Worm (Caenorhabditis elegans): ENCODE measurements around the gene nft-1.
"Not testable (repeated sequence)": the region's sequence is repeated elsewhere in the genome, so short reads cannot be mapped to it uniquely, and the experiment has no call there.

The nft-1 gene

ce11 chrIII:11967049-11967448, 43.4 kb downstream of the nft-1 start:
- TF ChIP-seq ekl-4 (GFP tag; IDR thresholded peaks at IDR 0.05) = peak; percentile 67; the same call in 1 of the 2 replicates
- 0 out of 2 replicates have a peak, but pooled peaks have one; percentile 42 for TF ChIP-seq bed-2 (GFP tag; IDR thresholded peaks at IDR 0.05)
- 0 out of 2 replicates have a peak, but pooled peaks have one; percentile 37 for TF ChIP-seq Y53G8AR.9 (GFP tag; conservative IDR thresholded peaks at IDR 0.05)
- TF ChIP-seq pbrm-1 (GFP tag; IDR thresholded peaks at IDR 0.05) = peak; percentile 91
- TF ChIP-seq egrh-3 (GFP tag; IDR thresholded peaks at IDR 0.05) = peak; percentile 99
- TF ChIP-seq nfyb-1 (GFP tag; IDR thresholded peaks at IDR 0.05) = peak; percentile 85
- TF ChIP-seq B0019.2 (GFP tag; conservative IDR thresholded peaks at IDR 0.05) = peak; percentile 75
- TF ChIP-seq cebp-1 (GFP tag; IDR thresholded peaks at IDR 0.05) = 0 out of 2 replicates have a peak, but pooled peaks have one; percentile 23
- not testable (repeated sequence) for TF ChIP-seq cebp-1 (tag; optimal IDR thresholded peaks at IDR 0.05); snpc-4 (GFP tag; optimal IDR thresholded peaks at IDR 0.05)
- TF ChIP-seq D2030.7 (GFP tag; IDR thresholded peaks at IDR 0.05) = peak; percentile 91
- TF ChIP-seq ceh-91 (GFP tag; IDR thresholded peaks at IDR 0.05) = peak; percentile 51
- TF ChIP-seq rcor-1 (GFP tag; IDR thresholded peaks at IDR 0.05) = peak; percentile 68
- TF ChIP-seq ztf-28 (GFP tag; IDR thresholded peaks at IDR 0.05) = 0 out of 2 replicates have a peak, but pooled peaks have one; percentile 21
- peak; percentile 54; the same call in 1 of the 2 replicates for TF ChIP-seq Y95B8A.8 (GFP tag; IDR thresholded peaks at IDR 0.05)
- peak; percentile 62 for TF ChIP-seq F33H1.4 (GFP tag; IDR thresholded peaks at IDR 0.05)
- peak; percentile 37 for TF ChIP-seq tbp1 (GFP tag; optimal IDR thresholded peaks at IDR 0.05)
- peak; percentile 5; the same call in 1 of the 2 replicates for TF ChIP-seq F39B2.1 (GFP tag; IDR thresholded peaks at IDR 0.05)
- TF ChIP-seq madf-6 (GFP tag; IDR thresholded peaks at IDR 0.05) = peak; percentile 81
- 0 out of 2 replicates have a peak, but pooled peaks have one; percentile 47 for TF ChIP-seq ceh-100 (GFP tag; IDR thresholded peaks at IDR 0.05)
- TF ChIP-seq dox-1 (GFP tag; IDR thresholded peaks at IDR 0.05) = peak; percentile 75
- TF ChIP-seq snpc-4 (tag; optimal IDR thresholded peaks at IDR 0.05) = peak in 2 of 4 experiments; percentile 17 to 60
- peak; percentile 100 for TF ChIP-seq lin-26 (GFP tag; IDR thresholded peaks at IDR 0.05)
- peak; percentile 79 for TF ChIP-seq mcd-1 (GFP tag; IDR thresholded peaks at IDR 0.05)

- TF ChIP-seq hmg-1.2 (GFP tag; IDR thresholded peaks at IDR 0.05) (peak; percentile 97), efl-1 (GFP tag; optimal IDR thresholded peaks at IDR 0.05) (no peak)
These were observed 47.7 kb downstream of the nft-1 start, which contains the start of gene Y56A3A.28 for ce11 chrIII:11971342-11971741. Y56A3A.28 (minus strand) TSS chrIII:11971374.

- TF ChIP-seq rcor-1 (GFP tag; IDR thresholded peaks at IDR 0.05) (no peak), lsl-1 (GFP tag; optimal IDR thresholded peaks at IDR 0.05) (peak; percentile 76)
These were observed 50.3 kb downstream of the nft-1 start, which contains the start of gene ung-1 for ce11 chrIII:11973996-11974395. ung-1 (minus strand) TSS chrIII:11974096.

- TF ChIP-seq ceh-27 (GFP tag; optimal IDR thresholded peaks at IDR 0.05) = no peak
- TF ChIP-seq D2030.7 (GFP tag; IDR thresholded peaks at IDR 0.05) = no peak
- TF ChIP-seq lin-54 (GFP tag; optimal IDR thresholded peaks at IDR 0.05) = peak; percentile 22
- TF ChIP-seq lin-40 (tag; optimal IDR thresholded peaks at IDR 0.05) = no peak
- no peak for TF ChIP-seq ZK185.1 (tag; optimal IDR thresholded peaks at IDR 0.05; ENCODE audit: poor library complexity, severe bottlenecking)
These were observed 50.7 kb downstream of the nft-1 start, which contains the start of gene Y56A3A.31 for ce11 chrIII:11974414-11974813. Y56A3A.31 (plus strand) TSS chrIII:11974477.

ce11 chrIII:11978742-11979141, 55.1 kb downstream of the nft-1 start, which contains the start of gene Y56A3A.30:
Y56A3A.30 (minus strand) TSS chrIII:11979065.
- no peak for TF ChIP-seq efl-1 (GFP tag; optimal IDR thresholded peaks at IDR 0.05)
- no peak for TF ChIP-seq B0261.1 (tag; optimal IDR thresholded peaks at IDR 0.05)
- TF ChIP-seq xnd-1 (tag; optimal IDR thresholded peaks at IDR 0.05) = no peak
- TF ChIP-seq hsf-1 (GFP tag; IDR thresholded peaks at IDR 0.05) = no peak
- no peak for TF ChIP-seq sea-2 (GFP tag; IDR thresholded peaks at IDR 0.05)
- TF ChIP-seq nfyb-1 (GFP tag; IDR thresholded peaks at IDR 0.05) = 0 out of 2 replicates have a peak, but pooled peaks have one; percentile 18
